Fruit fly (Drosophila melanogaster): ENCODE measurements around the gene Act5C.

Act5C gene

DNA sequence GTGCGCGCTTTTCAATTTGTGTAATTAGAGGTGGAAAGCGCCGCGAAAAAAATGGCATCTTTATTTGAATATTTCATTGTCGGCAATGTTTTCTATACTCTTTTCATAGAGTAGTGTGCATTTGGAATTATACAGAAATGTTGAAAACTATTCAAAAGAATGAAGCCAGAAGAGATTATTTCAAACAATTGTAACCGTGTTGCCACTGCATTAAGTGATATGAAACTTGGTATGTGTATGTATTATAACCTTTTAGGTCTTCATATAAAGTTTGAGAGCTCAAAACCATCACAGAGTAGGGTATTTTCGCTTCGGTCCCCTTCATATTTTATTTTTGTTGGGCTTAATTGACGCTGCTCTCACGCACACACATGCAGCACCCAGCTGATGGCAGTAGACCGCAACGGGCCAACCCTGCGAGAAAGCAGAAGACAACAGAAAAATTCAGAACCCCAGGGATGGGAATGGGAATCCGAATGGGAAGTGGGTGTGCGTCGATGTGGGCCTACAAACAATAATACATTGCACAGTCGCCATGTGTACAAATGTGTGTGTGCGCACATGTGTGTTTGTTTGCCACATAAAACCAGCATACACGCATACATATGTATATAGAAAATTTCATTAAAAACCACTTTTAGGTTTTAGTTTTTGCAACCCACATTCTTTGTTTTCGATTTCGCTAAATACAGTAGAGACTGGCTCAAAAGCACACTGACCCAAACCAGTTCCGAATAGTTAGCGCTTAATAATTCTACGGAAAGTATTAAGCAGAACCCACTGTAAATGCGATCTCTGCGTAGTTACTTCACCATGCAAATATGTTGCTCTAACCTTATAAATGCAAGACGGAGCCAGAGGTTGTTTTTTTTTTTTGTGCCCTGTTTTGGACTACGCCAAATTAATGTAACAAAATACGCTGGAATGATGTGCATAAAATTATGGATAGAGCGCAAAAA is 5.9 kb upstream of the Act5C start (continued):
- TF ChIP-seq lab (GFP tag; optimal IDR thresholded peaks at IDR 0.05) (no peak), zen2 (GFP tag; IDR thresholded peaks at IDR 0.05; ENCODE audit: partially characterized antibody) (no peak), CG14965 (GFP tag; optimal IDR thresholded peaks at IDR 0.05; ENCODE audit: borderline replicate concordance) (no peak), CG17568 (GFP tag; optimal IDR thresholded peaks at IDR 0.05) (no peak), tio (GFP tag; optimal IDR thresholded peaks at IDR 0.05) (no peak), nerfin-2 (GFP tag; IDR thresholded peaks at IDR 0.05; ENCODE audit: partially characterized antibody) (no peak), HLHmδ (GFP tag; optimal IDR thresholded peaks at IDR 0.05) (no peak), pros (GFP tag; optimal IDR thresholded peaks at IDR 0.05) (peak; percentile 84), CG8765 (GFP tag; IDR thresholded peaks at IDR 0.05) (no peak), CG13123 (GFP tag; optimal IDR thresholded peaks at IDR 0.05) (no peak), CG17385 (GFP tag; optimal IDR thresholded peaks at IDR 0.05) (no peak), H2.0 (GFP tag; IDR thresholded peaks at IDR 0.05) (no peak), btn (GFP tag; optimal IDR thresholded peaks at IDR 0.05) (no peak), CG6272 (GFP tag; IDR thresholded peaks at IDR 0.05) (no peak), disco-r (GFP tag; optimal IDR thresholded peaks at IDR 0.05) (no peak), salm (tag; optimal IDR thresholded peaks at IDR 0.05) (no peak), CG8924 (tag; optimal IDR thresholded peaks at IDR 0.05) (peak; percentile 31), CG11723 (GFP tag; optimal IDR thresholded peaks at IDR 0.05) (no peak), vfl (GFP tag; optimal IDR thresholded peaks at IDR 0.05) (no peak), ci (GFP tag; IDR thresholded peaks at IDR 0.05) (no peak), CG12236 (GFP tag; optimal IDR thresholded peaks at IDR 0.05) (no peak), Lpt (GFP tag; optimal IDR thresholded peaks at IDR 0.05) (no peak), pita (GFP tag; optimal IDR thresholded peaks at IDR 0.05) (no peak), Max (GFP tag; optimal IDR thresholded peaks at IDR 0.05) (no peak), CG11456 (GFP tag; IDR thresholded peaks at IDR 0.05) (no peak), dan (GFP tag; IDR thresholded peaks at IDR 0.05) (no peak), sd (tag; optimal IDR thresholded peaks at IDR 0.05) (peak; percentile 54), TFAM (GFP tag; optimal IDR thresholded peaks at IDR 0.05) (no peak), Fer1 (GFP tag; optimal IDR thresholded peaks at IDR 0.05) (no peak), Hmr (GFP tag; optimal IDR thresholded peaks at IDR 0.05) (no peak), ftz-f1 (GFP tag; optimal IDR thresholded peaks at IDR 0.05) (no peak), CkIIα-i1 (GFP tag; IDR thresholded peaks at IDR 0.05) (no peak), Hey (tag; optimal IDR thresholded peaks at IDR 0.05) (no peak), CG2129 (GFP tag; IDR thresholded peaks at IDR 0.05; ENCODE audit: partially characterized antibody) (no peak), klu (GFP tag; IDR thresholded peaks at IDR 0.05) (no peak), bbx (GFP tag; IDR thresholded peaks at IDR 0.05; ENCODE audit: partially characterized antibody) (no peak), CG42726 (GFP tag; IDR thresholded peaks at IDR 0.05; ENCODE audit: partially characterized antibody) (no peak), CG11093 (GFP tag; IDR thresholded peaks at IDR 0.05) (no peak), HLH4C (GFP tag; IDR thresholded peaks at IDR 0.05; ENCODE audit: partially characterized antibody) (no peak), Ets65A (GFP tag) (no peak), sna (GFP tag; IDR thresholded peaks at IDR 0.05; ENCODE audit: partially characterized antibody) (no peak), Nf-YA (GFP tag; IDR thresholded peaks at IDR 0.05) (no peak), jumu (GFP tag; optimal IDR thresholded peaks at IDR 0.05) (no peak), CG4328 (GFP tag; optimal IDR thresholded peaks at IDR 0.05) (no peak), CG4424 (GFP tag; optimal IDR thresholded peaks at IDR 0.05) (peak; percentile 18), CG10147 (GFP tag; optimal IDR thresholded peaks at IDR 0.05) (no peak), CG6175 (GFP tag; IDR thresholded peaks at IDR 0.05) (no peak), CG32532 (GFP tag; IDR thresholded peaks at IDR 0.05) (peak; percentile 5; the same call in 1 of the 2 replicates), Rfx (GFP tag; IDR thresholded peaks at IDR 0.05) (no peak)

Data from whole organism, embryonic.